Worm (Caenorhabditis elegans): ENCODE data around the gene let-754.

ce11 chrIII:7940819-7941218 lies 12.3 kb downstream of the let-754 start, which contains the start of gene C29E4.12:
- no peak for TF ChIP-seq zag-1 (tag; optimal IDR thresholded peaks at IDR 0.05)
- TF ChIP-seq nhr-237 (tag; optimal IDR thresholded peaks at IDR 0.05): no peak
- no peak for TF ChIP-seq mdl-1 (tag; optimal IDR thresholded peaks at IDR 0.05)
- peak; percentile 11 for TF ChIP-seq pqm-1 (tag; optimal IDR thresholded peaks at IDR 0.05)

Data from whole organism, L3 larva.